Worm (Caenorhabditis elegans) whole organism, L2 larva: Measurements from ENCODE around the gene T26H5.8.

Experiments
- C34F6.9 ChIP-seq: fragments of 150-350 bp; optimal IDR thresholded peaks from 2 replicates; lab custom pipeline; 2014; ENCODE audit warnings: missing biosample characterization, missing genetic modification characterization
- F13H6.1 ChIP-seq: sonication (generic microtip); optimal IDR thresholded peaks from 2 replicates; lab custom pipeline; 2016; ENCODE audit warnings: missing genetic modification characterization, missing compliant biosample characterization
- Y55F3AM.14 ChIP-seq: fragments of 200-800 bp; sonication (Bioruptor generic); optimal IDR thresholded peaks from 2 replicates; lab custom pipeline; 2018; ENCODE audit warnings: mild to moderate bottlenecking, missing genetic modification characterization, missing compliant biosample characterization
- alr-1 ChIP-seq: fragments of 150-350 bp; optimal IDR thresholded peaks from 2 replicates; lab custom pipeline; 2014; ENCODE audit warnings: missing biosample characterization, missing genetic modification characterization
- blmp-1 ChIP-seq: sonication (generic microtip); optimal IDR thresholded peaks from 2 replicates; lab custom pipeline; 2017; ENCODE audit warnings: missing genetic modification characterization, mild to moderate bottlenecking, missing compliant biosample characterization, antibody characterized with exemption, moderate library complexity; ENCODE audit not compliant: insufficient read depth
- ceh-82 ChIP-seq: fragments of 150-350 bp; optimal IDR thresholded peaks from 2 replicates; lab custom pipeline; 2014; ENCODE audit warnings: missing biosample characterization, missing genetic modification characterization
- crh-2 ChIP-seq: sonication (generic microtip); optimal IDR thresholded peaks from 2 replicates; lab custom pipeline; 2017; ENCODE audit warnings: missing biosample characterization, missing genetic modification characterization
- dmd-4 ChIP-seq: sonication (generic microtip); optimal IDR thresholded peaks from 2 replicates; lab custom pipeline; 2017; ENCODE audit warnings: missing biosample characterization, missing genetic modification characterization
- egl-27 ChIP-seq: sonication (generic microtip); optimal IDR thresholded peaks from 3 replicates; lab custom pipeline; 2017; ENCODE audit warnings: missing biosample characterization, missing genetic modification reagents, missing genetic modification characterization
- elt-1 ChIP-seq: fragments of 150-350 bp; optimal IDR thresholded peaks from 2 replicates; lab custom pipeline; 2014; ENCODE audit warnings: missing biosample characterization, missing genetic modification characterization
- elt-3 ChIP-seq: sonication (generic microtip); optimal IDR thresholded peaks from 2 replicates; lab custom pipeline; 2017; ENCODE audit warnings: missing biosample characterization, missing genetic modification characterization
- fos-1 ChIP-seq: fragments of 150-350 bp; optimal IDR thresholded peaks from 2 replicates; lab custom pipeline; 2014; ENCODE audit warnings: missing biosample characterization, missing genetic modification characterization
- gmeb-1 ChIP-seq: fragments of 150-350 bp; optimal IDR thresholded peaks from 2 replicates; lab custom pipeline; 2014; ENCODE audit warnings: missing biosample characterization, missing genetic modification characterization
- lin-11 ChIP-seq: fragments of 150-350 bp; sonication (generic microtip); optimal IDR thresholded peaks from 2 replicates; lab custom pipeline; 2014; ENCODE audit warnings: missing biosample characterization, missing genetic modification characterization, inconsistent platforms, mixed read lengths
- lin-13 ChIP-seq: fragments of 150-350 bp; optimal IDR thresholded peaks from 2 replicates; lab custom pipeline; 2014; ENCODE audit warnings: missing biosample characterization, missing genetic modification reagents, missing genetic modification characterization
- lin-39 ChIP-seq: fragments of 150-350 bp; optimal IDR thresholded peaks from 2 replicates; lab custom pipeline; 2014; ENCODE audit warnings: missing biosample characterization, missing genetic modification reagents, missing genetic modification characterization
- lsy-2 ChIP-seq, 2 experiments: fragments of 150-350 bp in 1 of 2; sonication (generic microtip) in 1 of 2; optimal IDR thresholded peaks; 2 replicates each; lab custom pipeline; 2014 to 2017; ENCODE audit warnings: missing biosample characterization in 2 of 2, missing genetic modification characterization in 2 of 2
- mab-5 ChIP-seq: fragments of 150-350 bp; optimal IDR thresholded peaks from 2 replicates; lab custom pipeline; 2014; ENCODE audit warnings: missing biosample characterization, missing genetic modification characterization
- mbf-1 ChIP-seq: sonication (generic microtip); optimal IDR thresholded peaks from 2 replicates; lab custom pipeline; 2017; ENCODE audit warnings: missing biosample characterization, missing genetic modification characterization
- mdl-1 ChIP-seq, 2 experiments: fragments of 150-350 bp in 1 of 2; sonication (generic microtip) in 1 of 2; optimal IDR thresholded peaks; 2 replicates each; lab custom pipeline; 2017; ENCODE audit warnings: missing biosample characterization in 2 of 2, missing genetic modification characterization in 2 of 2
- nhr-10 ChIP-seq: sonication (generic microtip); optimal IDR thresholded peaks from 2 replicates; lab custom pipeline; 2017; ENCODE audit warnings: missing biosample characterization, missing genetic modification characterization
- nhr-11 ChIP-seq: fragments of 150-350 bp; optimal IDR thresholded peaks from 2 replicates; lab custom pipeline; 2014; ENCODE audit warnings: missing biosample characterization, missing genetic modification characterization
- nhr-129 ChIP-seq: fragments of 150-350 bp; optimal IDR thresholded peaks from 2 replicates; lab custom pipeline; 2014; ENCODE audit warnings: missing biosample characterization, missing genetic modification characterization
- nhr-21 ChIP-seq: fragments of 150-350 bp; optimal IDR thresholded peaks from 2 replicates; lab custom pipeline; 2014; ENCODE audit warnings: missing biosample characterization, missing genetic modification characterization
- nhr-23 ChIP-seq: fragments of 150-350 bp; optimal IDR thresholded peaks from 2 replicates; lab custom pipeline; 2014; ENCODE audit warnings: missing biosample characterization, missing genetic modification reagents, missing genetic modification characterization
- nhr-237 ChIP-seq: fragments of 150-350 bp; optimal IDR thresholded peaks from 2 replicates; lab custom pipeline; 2014; ENCODE audit warnings: missing biosample characterization, missing genetic modification characterization
- nhr-6 ChIP-seq: fragments of 150-350 bp; optimal IDR thresholded peaks from 2 replicates; lab custom pipeline; 2014; ENCODE audit warnings: missing biosample characterization, missing genetic modification characterization
- nhr-77 ChIP-seq: fragments of 150-350 bp; optimal IDR thresholded peaks from 2 replicates; lab custom pipeline; 2014; ENCODE audit warnings: missing biosample characterization, missing genetic modification characterization
- sem-4 ChIP-seq: fragments of 150-350 bp; optimal IDR thresholded peaks from 2 replicates; lab custom pipeline; 2014; ENCODE audit warnings: missing biosample characterization, missing genetic modification reagents, missing genetic modification characterization
- skn-1 ChIP-seq: sonication (generic microtip); optimal IDR thresholded peaks from 2 replicates; lab custom pipeline; 2017; ENCODE audit warnings: missing biosample characterization, missing genetic modification characterization
- sma-3 ChIP-seq: sonication (generic microtip); optimal IDR thresholded peaks from 2 replicates; lab custom pipeline; 2016; ENCODE audit warnings: missing genetic modification reagents, missing genetic modification characterization, missing compliant biosample characterization
- sma-9 ChIP-seq, 2 experiments: fragments of 150-350 bp in 1 of 2; sonication (generic microtip) in 1 of 2; optimal IDR thresholded peaks; 2 replicates each; lab custom pipeline; 2014 to 2016; ENCODE audit warnings: missing genetic modification characterization in 2 of 2, mild to moderate bottlenecking in 1 of 2, missing biosample characterization in 1 of 2, missing compliant biosample characterization in 1 of 2, missing genetic modification reagents in 1 of 2, moderate library complexity in 1 of 2
- snpc-4 ChIP-seq: fragments of 150-350 bp; optimal IDR thresholded peaks from 2 replicates; lab custom pipeline; 2014; ENCODE audit warnings: missing biosample characterization, missing genetic modification characterization
- unc-39 ChIP-seq: fragments of 150-350 bp; optimal IDR thresholded peaks from 2 replicates; lab custom pipeline; 2014; ENCODE audit warnings: missing biosample characterization, missing genetic modification characterization
- unc-55 ChIP-seq: fragments of 150-350 bp; sonication (generic microtip); optimal IDR thresholded peaks from 3 replicates; lab custom pipeline; 2014; ENCODE audit warnings: missing biosample characterization, missing genetic modification reagents, missing genetic modification characterization
- unc-62 ChIP-seq: fragments of 150-350 bp; optimal IDR thresholded peaks from 2 replicates; lab custom pipeline; 2014; ENCODE audit warnings: missing biosample characterization, missing genetic modification reagents, missing genetic modification characterization
- zag-1 ChIP-seq: fragments of 150-350 bp; optimal IDR thresholded peaks from 2 replicates; lab custom pipeline; 2014; ENCODE audit warnings: missing biosample characterization, missing genetic modification characterization
- ztf-11 ChIP-seq: sonication (generic microtip); optimal IDR thresholded peaks from 2 replicates; lab custom pipeline; 2017; ENCODE audit warnings: missing biosample characterization, missing genetic modification characterization

The T26H5.8 gene

DNA sequence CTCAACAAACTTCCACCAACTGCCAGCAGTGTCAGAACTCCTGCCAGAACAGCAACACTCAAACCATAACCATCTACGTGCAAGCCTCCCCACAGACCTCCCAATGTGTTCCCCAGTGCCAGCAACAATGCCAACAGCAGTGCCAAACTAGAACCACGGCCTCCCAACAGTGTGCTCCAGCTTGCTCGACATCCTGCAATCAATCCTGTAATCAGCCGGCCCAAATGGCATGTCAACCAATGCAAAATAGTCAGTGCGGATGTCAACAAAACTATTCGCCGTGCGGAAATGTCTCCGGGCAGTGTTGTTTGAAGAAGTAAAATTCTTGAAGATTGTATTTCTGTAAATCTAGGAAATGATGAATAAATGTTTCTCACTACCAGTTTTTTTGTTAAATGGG, 34.2 kb upstream of the T26H5.8 start:
- TF ChIP-seq mab-5 (tag; lab: Kevin White, UChicago) (no peak), nhr-10 (no peak), lin-39 (tag; lab: Kevin White, UChicago) (no peak), nhr-23 (tag; lab: Kevin White, UChicago) (no peak), sma-3 (GFP tag; lab: Kevin White, UChicago) (no peak), alr-1 (tag; lab: Kevin White, UChicago) (no peak), blmp-1 (tag; lab: Kevin White, UChicago) (no peak), elt-3 (tag; lab: Kevin White, UChicago) (no peak), lin-13 (GFP tag; lab: Kevin White, UChicago) (no peak), nhr-77 (no peak), sma-9 (GFP tag; optimal IDR thresholded peaks at IDR 0.05; lab: Kevin White, UChicago) (no peak), sma-9 (tag; optimal IDR thresholded peaks at IDR 0.05; lab: Kevin White, UChicago) (no peak), C34F6.9 (no peak), crh-2 (tag; lab: Kevin White, UChicago) (no peak), unc-55 (GFP tag; lab: Kevin White, UChicago) (no peak), nhr-21 (tag; lab: Kevin White, UChicago) (no peak), zag-1 (tag; lab: Kevin White, UChicago) (no peak), skn-1 (tag; lab: Kevin White, UChicago) (no peak)

DNA sequence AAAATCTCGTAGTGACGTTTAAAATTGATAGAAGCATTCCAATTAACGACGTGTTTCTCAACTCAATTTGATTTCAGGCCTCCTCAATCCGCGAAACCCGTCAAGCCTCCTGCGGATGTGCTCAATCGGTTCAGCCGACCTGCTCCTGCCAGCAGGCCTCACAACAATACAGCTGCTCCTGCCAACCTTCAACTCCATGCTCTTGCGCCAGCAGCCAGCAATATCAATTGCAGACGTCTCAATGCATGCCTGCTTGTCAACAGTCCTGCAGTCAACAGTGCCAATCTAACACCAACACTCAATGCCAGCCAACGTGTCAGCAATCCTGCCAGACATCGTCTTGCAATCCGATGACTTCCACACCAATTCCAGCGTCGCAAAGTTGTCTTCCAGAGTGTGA, 33.5 kb upstream of the T26H5.8 start:
- TF ChIP-seq zag-1 (tag; lab: Kevin White, UChicago) = no peak
- TF ChIP-seq fos-1 (tag; lab: Kevin White, UChicago) = no peak
- no peak for TF ChIP-seq ceh-82 (tag; lab: Kevin White, UChicago)
- no peak for TF ChIP-seq unc-62 (GFP tag; lab: Kevin White, UChicago)
- no peak for TF ChIP-seq alr-1 (tag; lab: Kevin White, UChicago)
- no peak for TF ChIP-seq nhr-237 (tag; lab: Kevin White, UChicago)

DNA sequence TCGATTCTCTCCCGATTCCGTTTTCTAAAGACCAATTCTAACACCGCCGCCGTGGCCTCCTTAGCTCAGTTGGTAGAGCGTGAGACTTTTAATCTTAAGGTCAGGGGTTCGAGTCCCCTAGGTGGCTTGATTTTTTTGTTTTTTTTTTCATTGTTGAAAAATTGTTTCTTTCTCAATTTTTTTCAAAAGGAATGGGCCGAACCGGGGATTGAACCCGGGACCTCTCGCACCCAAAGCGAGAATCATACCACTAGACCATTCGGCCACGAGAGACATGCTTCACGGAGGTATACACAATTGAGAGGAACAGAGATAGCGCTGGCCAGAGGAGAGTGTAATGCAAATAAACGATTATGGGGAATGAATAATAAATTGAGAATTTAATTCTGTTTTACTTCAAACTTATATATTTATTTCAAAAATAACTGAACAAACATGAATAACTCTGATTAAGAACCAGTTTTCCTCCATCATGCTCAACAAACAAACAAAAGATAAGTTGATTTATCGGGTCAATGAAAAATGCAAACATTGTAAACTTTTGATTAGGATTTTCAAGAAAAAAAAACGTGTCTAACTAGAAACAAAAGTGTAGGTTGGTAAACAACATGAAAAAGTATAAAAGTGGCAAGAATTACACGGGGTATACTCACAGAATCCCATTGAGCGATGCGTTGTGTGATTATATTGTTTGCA, 32.7 kb upstream of the T26H5.8 start, which contains the start of gene pqn-71:
Gene pqn-71 (plus strand): TSS at position 646 of the 696 bp plus-strand sequence.
- TF ChIP-seq fos-1 (tag; lab: Kevin White, UChicago) = peak; percentile 94
- TF ChIP-seq dmd-4 = no peak
- peak; percentile 26 for TF ChIP-seq nhr-10
- TF ChIP-seq lsy-2 (tag; optimal IDR thresholded peaks at IDR 0.05; lab: Kevin White, UChicago) = peak; percentile 71 to 85
- peak; percentile 46 for TF ChIP-seq mab-5 (tag; lab: Kevin White, UChicago)
- peak; percentile 8 for TF ChIP-seq alr-1 (tag; lab: Kevin White, UChicago)
- TF ChIP-seq sma-3 (GFP tag; lab: Kevin White, UChicago) = peak; percentile 91
- peak; percentile 57 for TF ChIP-seq zag-1 (tag; lab: Kevin White, UChicago)
- peak; percentile 10 for TF ChIP-seq mbf-1 (tag; lab: Kevin White, UChicago)
- peak; percentile 79 for TF ChIP-seq Y55F3AM.14 (GFP tag; lab: Kevin White, UChicago)
- TF ChIP-seq nhr-77 = no peak
- TF ChIP-seq ztf-11 = no peak
- peak; percentile 80 for TF ChIP-seq egl-27 (tag; lab: Kevin White, UChicago)
- TF ChIP-seq unc-55 (GFP tag; lab: Kevin White, UChicago) = peak; percentile 69
- peak; percentile 74 for TF ChIP-seq lin-13 (GFP tag; lab: Kevin White, UChicago)
- TF ChIP-seq nhr-129 = peak; percentile 69
- TF ChIP-seq lin-11 (tag; lab: Kevin White, UChicago) = peak; percentile 66
- TF ChIP-seq gmeb-1 (tag; lab: Kevin White, UChicago) = peak; percentile 81
- TF ChIP-seq ceh-82 (tag; lab: Kevin White, UChicago) = peak; percentile 16
- TF ChIP-seq crh-2 (tag; lab: Kevin White, UChicago) = peak; percentile 91
- TF ChIP-seq skn-1 (tag; lab: Kevin White, UChicago) = no peak
- no peak for TF ChIP-seq nhr-6 (tag; lab: Kevin White, UChicago)
- TF ChIP-seq nhr-23 (tag; lab: Kevin White, UChicago) = no peak
- no peak for TF ChIP-seq unc-62 (GFP tag; lab: Kevin White, UChicago)
- TF ChIP-seq F13H6.1 = peak; percentile 74
- peak; percentile 52 for TF ChIP-seq C34F6.9
- TF ChIP-seq sem-4 = peak; percentile 63
- peak; percentile 74 for TF ChIP-seq sma-9 (GFP tag; optimal IDR thresholded peaks at IDR 0.05; lab: Kevin White, UChicago)
- TF ChIP-seq sma-9 (tag; optimal IDR thresholded peaks at IDR 0.05; lab: Kevin White, UChicago) = no peak
- TF ChIP-seq nhr-11 (tag; lab: Kevin White, UChicago) = peak; percentile 65
- peak; percentile 82 for TF ChIP-seq nhr-21 (tag; lab: Kevin White, UChicago)
- no peak for TF ChIP-seq elt-1 (tag; lab: Kevin White, UChicago)
- TF ChIP-seq unc-39 = no peak
- TF ChIP-seq blmp-1 (tag; lab: Kevin White, UChicago) = no peak
- TF ChIP-seq mdl-1 (tag; optimal IDR thresholded peaks at IDR 0.05; lab: Kevin White, UChicago) = peak; percentile 11 to 76
- peak; percentile 58 for TF ChIP-seq snpc-4 (tag; lab: Kevin White, UChicago)
